Fruit fly (Drosophila melanogaster) S2 (cell line): ENCODE measurements around the gene CG16779.

ENCODE experiments used
- CG8478 ChIP-seq: fragments of >200 bp; optimal IDR thresholded peaks from 2 replicates; lab custom pipeline; 2018
- CTCF ChIP-seq, 2 experiments: fragments of >200 bp; optimal IDR thresholded peaks; 2 replicates each; lab custom pipeline; 2018

dm6 chr3R:9428189-9428699 is 65.2 kb downstream of the CG16779 start:
- TF ChIP-seq CG8478 (lab: Kevin White, UChicago), result no peak
- TF ChIP-seq CTCF (optimal IDR thresholded peaks at IDR 0.05; lab: Kevin White, UChicago), result no peak
